Worm (Caenorhabditis elegans) whole organism, L3 larva: ENCODE measurements around the gene sri-48.

Experiments
- mdl-1 ChIP-seq: fragments of 150-350 bp; optimal IDR thresholded peaks from 2 replicates; lab custom pipeline; 2014; ENCODE audit warnings: missing biosample characterization, missing genetic modification characterization
- nhr-11 ChIP-seq: fragments of 150-350 bp; optimal IDR thresholded peaks from 2 replicates; lab custom pipeline; 2014; ENCODE audit warnings: missing biosample characterization, missing genetic modification characterization
- nhr-237 ChIP-seq: fragments of 150-350 bp; optimal IDR thresholded peaks from 2 replicates; lab custom pipeline; 2014; ENCODE audit warnings: missing biosample characterization, missing genetic modification characterization

DNA sequence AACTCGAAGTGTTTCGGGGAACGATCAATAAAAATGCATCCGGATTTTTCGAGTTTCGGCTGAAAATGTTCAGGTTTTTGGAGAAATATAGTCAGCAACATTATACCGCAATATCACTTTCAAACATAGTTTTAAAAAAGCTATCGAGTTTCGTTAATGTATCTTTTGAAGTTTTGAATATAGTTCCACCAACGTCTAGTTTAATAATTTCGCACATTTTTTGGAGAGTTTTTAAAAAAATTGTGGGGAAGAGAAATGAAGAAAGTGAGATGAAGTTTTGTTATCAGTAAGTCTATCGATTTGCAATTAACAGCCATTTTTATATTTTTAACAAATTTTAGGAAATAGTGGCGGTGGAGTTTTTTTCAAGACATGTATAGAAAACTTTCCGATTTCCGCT lies 24.6 kb upstream of the sri-48 start, which contains the start of gene ZC239.17:
- TF ChIP-seq mdl-1 (no peak), nhr-11 (tag; lab: Kevin White, UChicago) (no peak), nhr-237 (tag; lab: Kevin White, UChicago) (no peak)
